Worm (Caenorhabditis elegans) whole organism, late embryonic: Measurements from ENCODE around the gene grl-18.

Experiments
- K09A11.1 ChIP-seq: sonication (generic microtip); optimal IDR thresholded peaks from 2 replicates; lab custom pipeline; 2017; ENCODE audit warnings: antibody characterized with exemption, mild to moderate bottlenecking, missing genetic modification characterization, missing compliant biosample characterization; ENCODE audit not compliant: insufficient read depth
- ceh-31 ChIP-seq: sonication (generic microtip); optimal IDR thresholded peaks from 2 replicates; lab custom pipeline; 2016; ENCODE audit warnings: missing genetic modification characterization, missing compliant biosample characterization
- hlh-30 ChIP-seq: sonication (generic microtip); optimal IDR thresholded peaks from 2 replicates; lab custom pipeline; 2017; ENCODE audit warnings: antibody characterized with exemption, missing genetic modification characterization, missing compliant biosample characterization; ENCODE audit not compliant: insufficient read depth
- pax-1 ChIP-seq: fragments of 150-350 bp; optimal IDR thresholded peaks from 2 replicates; lab custom pipeline; 2014; ENCODE audit warnings: missing biosample characterization, missing genetic modification characterization
- ztf-16 ChIP-seq: sonication (generic microtip); optimal IDR thresholded peaks from 2 replicates; lab custom pipeline; 2017; ENCODE audit warnings: missing genetic modification characterization, missing compliant biosample characterization

DNA sequence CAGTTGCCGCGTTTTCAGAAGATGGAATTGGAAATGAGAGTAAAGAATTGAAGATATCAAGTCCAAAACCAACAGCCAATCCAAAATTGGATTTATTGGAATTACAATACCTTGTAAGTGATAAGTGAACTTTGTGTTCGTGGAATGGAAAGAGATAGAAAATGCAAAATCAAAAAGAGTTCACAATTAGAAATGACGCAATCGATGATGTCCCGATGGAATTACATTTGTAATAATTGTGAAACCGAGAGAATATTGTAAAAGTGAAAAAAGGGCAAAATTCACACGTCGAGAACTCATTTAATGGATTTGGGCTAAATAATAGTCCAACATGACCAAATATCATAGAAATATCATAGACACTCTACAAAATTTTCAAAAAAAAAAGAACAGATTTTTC is 36.5 kb upstream of the grl-18 start:
- TF ChIP-seq ceh-31 (no peak), K09A11.1 (tag; lab: Kevin White, UChicago) (no peak), hlh-30 (no peak), ztf-16 (no peak), pax-1 (no peak)
